Worm (Caenorhabditis elegans) whole organism, L3 larva: ENCODE measurements around the gene cpg-9.

Source experiments
- R02D3.7 ChIP-seq: fragments of 150-350 bp; optimal IDR thresholded peaks from 2 replicates; lab custom pipeline; 2014; ENCODE audit warnings: missing biosample characterization, missing genetic modification characterization
- ZK546.5 ChIP-seq: sonication (generic microtip); optimal IDR thresholded peaks from 2 replicates; lab custom pipeline; 2017; ENCODE audit warnings: missing biosample characterization, missing genetic modification characterization
- aly-2 ChIP-seq: fragments of 150-350 bp; optimal IDR thresholded peaks from 2 replicates; lab custom pipeline; 2014; ENCODE audit warnings: missing biosample characterization, missing genetic modification characterization
- ama-1 ChIP-seq: fragments of 150-350 bp; optimal IDR thresholded peaks from 2 replicates; lab custom pipeline; 2018
- ceh-28 ChIP-seq: fragments of 150-350 bp; optimal IDR thresholded peaks from 2 replicates; lab custom pipeline; 2014; ENCODE audit warnings: missing biosample characterization, missing genetic modification reagents, missing genetic modification characterization
- ceh-82 ChIP-seq: fragments of 150-350 bp; optimal IDR thresholded peaks from 2 replicates; lab custom pipeline; 2014; ENCODE audit warnings: missing biosample characterization, missing genetic modification characterization
- ceh-9 ChIP-seq: sonication (generic microtip); optimal IDR thresholded peaks from 2 replicates; lab custom pipeline; 2018; ENCODE audit warnings: missing biosample characterization, missing genetic modification characterization
- egl-5 ChIP-seq: fragments of 150-350 bp; optimal IDR thresholded peaks from 2 replicates; lab custom pipeline; 2017; ENCODE audit warnings: missing biosample characterization, missing genetic modification reagents, missing genetic modification characterization, inconsistent platforms
- elt-1 ChIP-seq: fragments of 150-350 bp; optimal IDR thresholded peaks from 2 replicates; lab custom pipeline; 2014; ENCODE audit warnings: missing biosample characterization, missing genetic modification characterization
- elt-3 ChIP-seq, 3 experiments: fragments of 150-350 bp in 1 of 3; sonication (generic microtip) in 2 of 3; optimal IDR thresholded peaks; 2 replicates in 2 of 3; 4 replicates in 1 of 3; lab custom pipeline; 2014 to 2017; ENCODE audit warnings: missing biosample characterization in 3 of 3, missing genetic modification characterization in 3 of 3
- fkh-10 ChIP-seq: sonication (generic microtip); optimal IDR thresholded peaks from 2 replicates; lab custom pipeline; 2017; ENCODE audit warnings: missing biosample characterization, missing genetic modification reagents, missing genetic modification characterization
- fkh-2 ChIP-seq: fragments of 150-350 bp; optimal IDR thresholded peaks from 2 replicates; lab custom pipeline; 2014; ENCODE audit warnings: missing biosample characterization, missing genetic modification reagents, missing genetic modification characterization
- hmg-11 ChIP-seq: sonication (generic microtip); optimal IDR thresholded peaks from 2 replicates; lab custom pipeline; 2016; ENCODE audit warnings: missing genetic modification characterization, missing compliant biosample characterization
- lin-39 ChIP-seq: fragments of 150-350 bp; optimal IDR thresholded peaks from 2 replicates; lab custom pipeline; 2018; ENCODE audit warnings: missing biosample characterization, missing genetic modification reagents, missing genetic modification characterization
- lsy-12 ChIP-seq: sonication (generic microtip); optimal IDR thresholded peaks from 2 replicates; lab custom pipeline; 2016; ENCODE audit warnings: mild to moderate bottlenecking, missing genetic modification characterization, missing compliant biosample characterization
- mml-1 ChIP-seq: fragments of 150-350 bp; sonication (generic microtip); optimal IDR thresholded peaks from 3 replicates; lab custom pipeline; 2014; ENCODE audit warnings: missing biosample characterization, missing genetic modification characterization
- nfya-1 ChIP-seq: sonication (generic microtip); optimal IDR thresholded peaks from 2 replicates; lab custom pipeline; 2017; ENCODE audit warnings: missing genetic modification characterization, mild to moderate bottlenecking, missing compliant biosample characterization, antibody characterized with exemption, moderate library complexity; ENCODE audit not compliant: insufficient read depth
- nhr-11 ChIP-seq: fragments of 150-350 bp; optimal IDR thresholded peaks from 2 replicates; lab custom pipeline; 2014; ENCODE audit warnings: missing biosample characterization, missing genetic modification characterization
- nhr-12 ChIP-seq: fragments of 150-350 bp; optimal IDR thresholded peaks from 2 replicates; lab custom pipeline; 2014; ENCODE audit warnings: missing biosample characterization, missing genetic modification characterization
- nhr-23 ChIP-seq: fragments of 150-350 bp; optimal IDR thresholded peaks from 2 replicates; lab custom pipeline; 2014; ENCODE audit warnings: missing biosample characterization, missing genetic modification reagents, missing genetic modification characterization
- nhr-237 ChIP-seq: fragments of 150-350 bp; optimal IDR thresholded peaks from 2 replicates; lab custom pipeline; 2014; ENCODE audit warnings: missing biosample characterization, missing genetic modification characterization
- nhr-28 ChIP-seq: fragments of 150-350 bp; optimal IDR thresholded peaks from 2 replicates; lab custom pipeline; 2014; ENCODE audit warnings: missing biosample characterization, missing genetic modification characterization
- nhr-43 ChIP-seq: sonication (generic microtip); optimal IDR thresholded peaks from 2 replicates; lab custom pipeline; 2016; ENCODE audit warnings: mild to moderate bottlenecking, missing genetic modification characterization, missing compliant biosample characterization; ENCODE audit not compliant: poor library complexity, severe bottlenecking
- nhr-67 ChIP-seq: fragments of 150-350 bp; optimal IDR thresholded peaks from 2 replicates; lab custom pipeline; 2014; ENCODE audit warnings: missing biosample characterization, missing genetic modification characterization
- nhr-76 ChIP-seq: fragments of 150-350 bp; sonication (generic microtip); optimal IDR thresholded peaks from 5 replicates; lab custom pipeline; 2014; ENCODE audit warnings: missing biosample characterization, missing genetic modification characterization
- nhr-77 ChIP-seq: fragments of 150-350 bp; optimal IDR thresholded peaks from 2 replicates; lab custom pipeline; 2014; ENCODE audit warnings: missing biosample characterization, missing genetic modification characterization
- pha-4 ChIP-seq: fragments of 150-350 bp; optimal IDR thresholded peaks from 2 replicates; lab custom pipeline; 2014; ENCODE audit warnings: missing biosample characterization, missing genetic modification reagents, missing genetic modification characterization
- skn-1 ChIP-seq: fragments of 150-350 bp; optimal IDR thresholded peaks from 2 replicates; lab custom pipeline; 2014; ENCODE audit warnings: missing biosample characterization, missing genetic modification characterization
- unc-62 ChIP-seq: fragments of 150-350 bp; sonication (generic microtip); optimal IDR thresholded peaks from 4 replicates; lab custom pipeline; 2014; ENCODE audit warnings: missing biosample characterization, missing genetic modification reagents, missing genetic modification characterization
- zag-1 ChIP-seq: fragments of 150-350 bp; optimal IDR thresholded peaks from 2 replicates; lab custom pipeline; 2014; ENCODE audit warnings: missing biosample characterization, missing genetic modification characterization
- ztf-4 ChIP-seq: fragments of 150-350 bp; optimal IDR thresholded peaks from 2 replicates; lab custom pipeline; 2014; ENCODE audit warnings: missing biosample characterization, missing genetic modification characterization

Gene cpg-9

DNA sequence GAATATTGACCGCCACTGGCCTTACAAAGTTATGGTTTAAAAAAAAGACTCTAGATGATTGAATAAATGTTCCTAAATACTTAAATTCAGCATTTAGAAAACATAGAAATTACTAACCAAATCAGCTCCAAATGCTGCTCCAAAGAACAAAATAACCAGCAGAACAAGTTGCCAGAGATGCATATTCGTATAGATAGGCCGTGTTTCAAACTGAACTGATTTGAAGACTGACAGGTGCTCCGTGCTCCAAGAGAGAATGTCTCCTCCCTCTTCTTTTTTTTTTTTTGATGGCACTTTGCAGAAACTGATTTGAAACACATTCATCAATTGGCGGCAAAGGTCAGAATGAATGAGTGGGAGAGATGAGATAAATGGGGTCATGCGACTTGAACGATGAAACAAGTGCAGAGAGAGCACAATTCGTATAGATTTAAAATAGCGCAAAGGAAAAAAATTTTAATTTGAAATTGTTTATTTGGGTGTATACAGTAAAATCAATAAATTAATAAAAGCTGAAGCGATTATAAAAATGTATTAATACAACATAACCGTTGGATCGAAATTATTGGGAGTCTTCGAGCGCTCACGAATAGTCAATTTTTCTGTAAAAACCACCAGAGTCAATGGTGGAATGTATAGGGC, at the start of gene cpg-9:
cpg-9 (minus strand) TSS at position 592 of the 642 bp plus-strand sequence.
- TF ChIP-seq lin-39 (tag; lab: Kevin White, UChicago) (peak; percentile 76), fkh-2 (tag; lab: Kevin White, UChicago) (no peak)

DNA sequence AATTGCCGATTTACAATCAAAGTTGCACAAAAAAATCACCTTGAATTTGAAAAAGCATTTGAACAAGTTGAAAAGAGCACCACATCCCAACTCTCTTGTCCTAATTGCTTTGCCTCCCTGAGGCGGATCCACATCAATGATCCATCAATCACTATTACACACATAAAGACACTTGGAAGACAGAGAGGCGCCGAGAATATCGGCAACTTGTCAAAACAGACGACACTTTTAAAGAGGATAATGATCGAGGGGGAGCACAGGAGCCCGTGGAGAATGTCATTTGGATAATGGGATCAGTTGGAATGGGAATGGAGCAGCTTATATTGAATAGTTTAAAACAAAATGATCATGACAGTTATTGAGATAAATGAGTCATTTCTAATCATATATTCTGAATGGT, 31.2 kb upstream of the cpg-9 start:
- TF ChIP-seq lin-39 (tag; lab: Kevin White, UChicago) (peak; percentile 30), egl-5 (peak; percentile 60), lsy-12 (tag; lab: Kevin White, UChicago) (no peak)

DNA sequence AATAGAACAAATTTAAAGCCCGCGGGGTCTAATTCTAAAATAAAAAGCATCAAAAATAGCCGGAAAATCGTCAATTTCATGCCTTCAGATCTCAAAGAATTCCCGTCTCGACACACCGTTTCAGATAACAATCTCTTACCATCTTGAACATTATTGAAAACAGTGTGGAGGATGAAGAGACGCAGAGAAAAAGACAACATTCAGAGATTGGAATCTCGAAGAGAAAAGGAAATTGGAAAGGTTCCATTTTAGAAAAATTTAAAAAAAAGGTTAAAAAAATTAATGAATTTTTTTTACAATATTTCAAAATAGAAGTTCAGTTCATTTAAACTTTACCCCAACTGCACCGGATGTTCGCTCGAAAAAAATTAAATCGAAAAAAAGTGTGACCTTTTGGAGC, 27.0 kb upstream of the cpg-9 start:
- TF ChIP-seq skn-1: no peak
- TF ChIP-seq elt-1: peak; percentile 93
- TF ChIP-seq lin-39 (tag; lab: Kevin White, UChicago): no peak

ce11 chrIV:3095995-3096544, 26.1 kb upstream of the cpg-9 start:
- TF ChIP-seq nhr-28 (tag; lab: Kevin White, UChicago) (no peak), zag-1 (tag; lab: Kevin White, UChicago) (no peak), elt-3 (tag; optimal IDR thresholded peaks at IDR 0.05; lab: Kevin White, UChicago) (no peak), lsy-12 (tag; lab: Kevin White, UChicago) (no peak), skn-1 (no peak), mml-1 (tag; lab: Kevin White, UChicago) (no peak), nfya-1 (tag; lab: Kevin White, UChicago) (no peak), nhr-11 (tag; lab: Kevin White, UChicago) (no peak), nhr-12 (no peak)

ce11 chrIV:3092978-3093377, 23.0 kb upstream of the cpg-9 start:
- no peak for TF ChIP-seq nhr-77 (tag; lab: Kevin White, UChicago)
- TF ChIP-seq ceh-9 (tag; lab: Kevin White, UChicago): no peak
- TF ChIP-seq R02D3.7 (tag; lab: Kevin White, UChicago): no peak
- TF ChIP-seq nhr-11 (tag; lab: Kevin White, UChicago): no peak
- no peak for TF ChIP-seq nfya-1 (tag; lab: Kevin White, UChicago)
- no peak for TF ChIP-seq nhr-237 (tag; lab: Kevin White, UChicago)
- TF ChIP-seq elt-3 (tag; optimal IDR thresholded peaks at IDR 0.05; lab: Kevin White, UChicago): no peak
- TF ChIP-seq nhr-67 (tag; lab: Kevin White, UChicago): no peak

DNA sequence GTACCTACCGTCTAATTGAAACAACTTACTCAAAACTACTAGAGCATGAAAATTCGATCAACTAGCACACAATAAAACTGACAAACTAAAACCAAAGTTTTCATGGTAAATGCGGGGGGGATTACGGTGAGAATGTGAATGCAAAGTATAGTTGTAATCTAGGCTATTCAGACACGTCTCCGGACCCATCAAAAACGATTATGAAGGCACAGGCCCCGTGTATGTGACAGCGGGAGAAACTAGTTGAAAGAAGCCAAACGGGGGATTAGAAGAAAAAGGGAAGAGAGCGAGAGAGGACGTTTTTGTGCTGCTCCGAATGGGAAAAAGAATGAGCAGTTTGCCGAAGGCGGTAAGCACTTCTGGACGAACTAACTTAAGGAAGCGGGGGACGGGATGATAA, 21.1 kb upstream of the cpg-9 start:
- TF ChIP-seq zag-1 (tag; lab: Kevin White, UChicago) (no peak), nhr-43 (tag; lab: Kevin White, UChicago) (no peak), nhr-67 (tag; lab: Kevin White, UChicago) (no peak), lin-39 (tag; lab: Kevin White, UChicago) (peak; percentile 7)

- no peak for TF ChIP-seq ama-1 (lab: Kevin White, UChicago)
- TF ChIP-seq unc-62 (GFP tag; lab: Kevin White, UChicago): no peak
- TF ChIP-seq ceh-28 (tag; lab: Kevin White, UChicago): no peak
- no peak for TF ChIP-seq nhr-77 (tag; lab: Kevin White, UChicago)
- no peak for TF ChIP-seq nhr-76 (tag; lab: Kevin White, UChicago)
- TF ChIP-seq nhr-23: no peak
- TF ChIP-seq, all 47 proteins: peak for 0
These were observed 19.6 kb upstream of the cpg-9 start for ce11 chrIV:3089611-3090010.

DNA sequence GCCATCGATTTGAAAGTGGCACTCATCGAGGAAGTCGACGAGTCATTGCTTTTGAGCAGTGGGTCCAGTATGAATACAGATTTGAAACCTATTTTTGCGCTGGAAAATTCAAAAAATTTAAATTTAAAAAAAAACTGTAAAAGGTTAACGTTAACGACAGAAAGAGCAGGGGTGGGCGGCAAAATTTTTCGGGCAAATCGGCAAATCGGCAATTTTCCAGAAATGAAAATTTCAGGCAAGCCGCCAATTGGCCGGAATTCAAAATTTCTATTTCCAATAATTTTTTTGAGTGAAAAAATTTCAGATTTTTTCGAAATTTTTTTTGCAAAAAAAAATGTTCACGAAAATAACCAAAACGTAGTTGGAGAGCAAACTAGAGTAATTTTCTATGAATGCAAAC, 16.8 kb upstream of the cpg-9 start, which contains the start of gene Y67D8C.9:
Y67D8C.9 (minus strand) TSS at position 101 of the 400 bp plus-strand sequence.
- no peak for TF ChIP-seq nhr-77 (tag; lab: Kevin White, UChicago)
- no peak for TF ChIP-seq ztf-4
- no peak for TF ChIP-seq hmg-11 (tag; lab: Kevin White, UChicago)
- no peak for TF ChIP-seq skn-1
- TF ChIP-seq nhr-11 (tag; lab: Kevin White, UChicago): no peak
- no peak for TF ChIP-seq ceh-82 (tag; lab: Kevin White, UChicago)
- no peak for TF ChIP-seq mml-1 (tag; lab: Kevin White, UChicago)
- no peak for TF ChIP-seq egl-5
- TF ChIP-seq nhr-12: no peak
- no peak for TF ChIP-seq fkh-10
- no peak for TF ChIP-seq aly-2 (tag; lab: Kevin White, UChicago)
- TF ChIP-seq R02D3.7 (tag; lab: Kevin White, UChicago): no peak
- no peak for TF ChIP-seq nhr-237 (tag; lab: Kevin White, UChicago)
- TF ChIP-seq zag-1 (tag; lab: Kevin White, UChicago): no peak
- TF ChIP-seq ZK546.5 (tag; lab: Kevin White, UChicago): no peak
- TF ChIP-seq ama-1 (lab: Kevin White, UChicago): no peak
- no peak for TF ChIP-seq pha-4 (tag; lab: Kevin White, UChicago)
- no peak for TF ChIP-seq nhr-67 (tag; lab: Kevin White, UChicago)
